Worm (Caenorhabditis elegans): ENCODE measurements around the gene fndc-1.

ce11 chrII:11234751-11235150 lies 2.4 kb downstream of the fndc-1 start, which contains the start of gene cox-15:
- TF ChIP-seq dao-5 (tag; optimal IDR thresholded peaks at IDR 0.05): no peak
- no peak for TF ChIP-seq W03F9.2 (tag; optimal IDR thresholded peaks at IDR 0.05)
